Worm (Caenorhabditis elegans) whole organism, young adult: Measurements from ENCODE around the gene nstp-5.

Experiments
- F37B4.10 ChIP-seq: fragments of 200-800 bp; sonication (Bioruptor generic); IDR thresholded peaks from 2 replicates; pipeline ENCODE4 v1.3.6; 2022; ENCODE audit warnings: missing genetic modification characterization, missing compliant biosample characterization
- F39B2.1 ChIP-seq: fragments of 200-800 bp; sonication (Bioruptor generic); IDR thresholded peaks from 2 replicates; pipeline ENCODE4 v1.3.6; 2022; ENCODE audit warnings: missing genetic modification reagents, missing genetic modification characterization, missing compliant biosample characterization
- F49E8.2 ChIP-seq: sonication (generic microtip); optimal IDR thresholded peaks from 3 replicates; lab custom pipeline; 2017; ENCODE audit warnings: missing genetic modification characterization, mild to moderate bottlenecking, missing compliant biosample characterization, antibody characterized with exemption, moderate library complexity; ENCODE audit not compliant: insufficient read depth
- F55B11.4 ChIP-seq: sonication (generic microtip); optimal IDR thresholded peaks from 2 replicates; lab custom pipeline; 2016; ENCODE audit warnings: missing compliant biosample characterization, missing genetic modification characterization, borderline replicate concordance; ENCODE audit not compliant: insufficient read depth
- athp-1 ChIP-seq: sonication (generic microtip); optimal IDR thresholded peaks from 2 replicates; lab custom pipeline; 2017; ENCODE audit warnings: mild to moderate bottlenecking, missing genetic modification characterization, missing compliant biosample characterization
- cebp-1 ChIP-seq, 2 experiments: fragments of 200-800 bp in 1 of 2; sonication (Bioruptor generic) in 1 of 2; sonication (generic microtip) in 1 of 2; IDR thresholded peaks in 1 of 2; optimal IDR thresholded peaks in 1 of 2; 2 replicates each; pipeline versions ENCODE4 v1.3.6 to Lab custom; 2017 to 2022; ENCODE audit warnings: missing compliant biosample characterization in 2 of 2, missing genetic modification characterization in 2 of 2, mild to moderate bottlenecking in 1 of 2, missing genetic modification reagents in 1 of 2, moderate library complexity in 1 of 2
- ets-4 ChIP-seq: fragments of 200-800 bp; sonication (Bioruptor generic); optimal IDR thresholded peaks from 2 replicates; lab custom pipeline; 2018; ENCODE audit warnings: mild to moderate bottlenecking, missing genetic modification characterization, missing compliant biosample characterization
- hrde-1 ChIP-seq: sonication (generic microtip); optimal IDR thresholded peaks from 2 replicates; lab custom pipeline; 2016; ENCODE audit warnings: missing genetic modification characterization, mild to moderate bottlenecking, missing compliant biosample characterization, moderate library complexity, missing genotype, missing genetic modification reagents, borderline replicate concordance
- lin-26 ChIP-seq: fragments of 200-800 bp; sonication (Bioruptor generic); IDR thresholded peaks from 2 replicates; pipeline ENCODE4 v1.3.6; 2022; ENCODE audit warnings: missing genetic modification reagents, missing genetic modification characterization, missing compliant biosample characterization
- mes-4 ChIP-seq: sonication (generic microtip); optimal IDR thresholded peaks from 2 replicates; lab custom pipeline; 2016; ENCODE audit warnings: missing genotype, missing genetic modification characterization, missing compliant biosample characterization
- nfya-1 ChIP-seq: sonication (generic microtip); optimal IDR thresholded peaks from 2 replicates; lab custom pipeline; 2017; ENCODE audit warnings: antibody characterized with exemption, missing compliant biosample characterization, missing genetic modification characterization, borderline replicate concordance; ENCODE audit not compliant: insufficient read depth
- nhr-80 ChIP-seq: sonication (generic microtip); optimal IDR thresholded peaks from 2 replicates; lab custom pipeline; 2016; ENCODE audit warnings: missing genetic modification characterization, missing compliant biosample characterization
- snpc-1.3 ChIP-seq: sonication (generic microtip); optimal IDR thresholded peaks from 2 replicates; lab custom pipeline; 2017; ENCODE audit warnings: missing genetic modification characterization, mild to moderate bottlenecking, missing compliant biosample characterization, antibody characterized with exemption, moderate library complexity, missing genotype, missing genetic modification reagents; ENCODE audit not compliant: insufficient read depth
- snpc-3.4 ChIP-seq: sonication (generic microtip); optimal IDR thresholded peaks from 2 replicates; lab custom pipeline; 2017; ENCODE audit warnings: missing genetic modification characterization, mild to moderate bottlenecking, missing compliant biosample characterization, antibody characterized with exemption, moderate library complexity, missing genotype, missing genetic modification reagents
- somi-1 ChIP-seq: fragments of 200-800 bp; sonication (Bioruptor generic); optimal IDR thresholded peaks from 2 replicates; lab custom pipeline; 2018; ENCODE audit warnings: mild to moderate bottlenecking, missing genetic modification characterization, missing compliant biosample characterization
- sptf-2 ChIP-seq: fragments of 200-800 bp; sonication (Bioruptor generic); optimal IDR thresholded peaks from 2 replicates; lab custom pipeline; 2018; ENCODE audit warnings: mild to moderate bottlenecking, missing genetic modification characterization, missing compliant biosample characterization
- tbp1 ChIP-seq: fragments of 200-800 bp; sonication (Bioruptor generic); optimal IDR thresholded peaks from 2 replicates; lab custom pipeline; 2018; ENCODE audit warnings: mild to moderate bottlenecking, missing genetic modification characterization, missing compliant biosample characterization
- ztf-18 ChIP-seq: sonication (generic microtip); optimal IDR thresholded peaks from 2 replicates; lab custom pipeline; 2016; ENCODE audit warnings: missing genotype, mild to moderate bottlenecking, missing genetic modification characterization, missing compliant biosample characterization
- ztf-26 ChIP-seq: sonication (generic microtip); optimal IDR thresholded peaks from 2 replicates; lab custom pipeline; 2017; ENCODE audit warnings: missing genetic modification characterization, missing compliant biosample characterization
- ztf-3 ChIP-seq: fragments of 200-800 bp; sonication (Bioruptor generic); optimal IDR thresholded peaks from 2 replicates; lab custom pipeline; 2018; ENCODE audit warnings: mild to moderate bottlenecking, missing genetic modification characterization, missing compliant biosample characterization

Gene nstp-5

DNA sequence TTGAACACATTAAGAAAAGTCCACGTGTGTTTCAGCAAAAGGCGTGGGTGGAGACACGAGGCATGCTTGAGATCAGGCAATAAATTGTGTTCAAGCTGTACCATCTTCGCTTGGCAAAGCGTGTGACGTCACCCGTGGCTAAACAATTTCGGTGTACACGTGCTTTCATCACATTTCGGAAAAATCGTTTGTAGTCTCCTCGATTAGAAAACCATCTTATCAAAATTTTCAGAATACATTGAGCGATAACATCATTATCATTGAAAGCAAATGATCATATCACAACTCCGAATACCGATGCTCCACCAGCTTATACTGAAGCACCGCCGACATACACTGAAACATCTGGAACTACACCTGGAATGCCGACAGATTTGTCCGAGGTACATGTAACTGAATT is 46.3 kb downstream of the nstp-5 start:
- TF ChIP-seq ztf-18 (tag; lab: Kevin White, UChicago) (no peak), nhr-80 (tag; lab: Kevin White, UChicago) (peak; percentile 18)

DNA sequence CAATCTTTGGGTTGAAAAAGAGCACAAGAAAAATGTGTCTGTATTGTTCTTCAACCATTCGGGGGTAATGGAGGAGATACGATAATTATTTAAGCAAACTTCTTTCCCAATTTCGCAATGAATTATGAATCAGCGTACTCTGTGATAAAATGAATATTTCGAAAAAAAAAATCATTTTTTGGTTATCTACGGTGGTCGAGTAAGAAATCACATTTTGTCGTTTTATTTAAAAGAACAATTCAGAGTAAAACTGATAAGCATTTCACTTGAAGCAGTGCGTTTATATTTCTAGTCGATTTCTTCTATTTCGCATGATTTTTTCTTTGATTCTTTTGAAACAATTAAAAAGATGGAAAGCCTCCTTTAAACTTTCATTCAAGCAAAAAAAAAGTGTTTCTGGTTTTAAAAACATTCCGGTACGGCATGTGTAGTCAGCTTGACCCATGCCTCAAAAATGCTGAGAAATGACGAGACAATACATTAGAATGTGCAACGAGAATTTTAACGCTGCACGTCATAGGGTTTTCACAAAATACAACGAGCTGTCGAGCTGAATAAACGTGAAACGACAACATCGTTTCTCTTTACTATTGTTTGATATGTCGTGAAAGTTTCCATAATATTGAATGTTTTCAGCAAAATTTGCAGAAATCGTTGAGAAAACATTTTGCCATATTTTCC is 47.2 kb downstream of the nstp-5 start, which contains the start of gene K08D8.2:
TSS of gene K08D8.2 (plus strand) at position 631 of the 681 bp plus-strand sequence.
- 0 out of 2 replicates have a peak, but pooled peaks have one; percentile 23 for TF ChIP-seq cebp-1 (GFP tag; IDR thresholded peaks at IDR 0.05; lab: Robert Waterston, UW)
- TF ChIP-seq cebp-1 (tag; optimal IDR thresholded peaks at IDR 0.05; lab: Kevin White, UChicago), result peak; percentile 10
- TF ChIP-seq ztf-3 (GFP tag; lab: Kevin White, UChicago), result no peak
- TF ChIP-seq snpc-3.4 (tag; lab: Kevin White, UChicago), result no peak
- no peak for TF ChIP-seq ets-4
- TF ChIP-seq F55B11.4 (tag; lab: Kevin White, UChicago), result no peak
- peak; percentile 37 for TF ChIP-seq nhr-80 (tag; lab: Kevin White, UChicago)
- no peak for TF ChIP-seq mes-4 (tag; lab: Kevin White, UChicago)
- TF ChIP-seq nfya-1, result no peak
- TF ChIP-seq somi-1, result no peak
- TF ChIP-seq lin-26, result no peak
- TF ChIP-seq tbp1 (GFP tag; lab: Kevin White, UChicago), result no peak
- no peak for TF ChIP-seq F49E8.2 (tag; lab: Kevin White, UChicago)
- no peak for TF ChIP-seq F37B4.10 (GFP tag; lab: Robert Waterston, UW)
- TF ChIP-seq F39B2.1, result no peak
- no peak for TF ChIP-seq athp-1 (tag; lab: Kevin White, UChicago)
- no peak for TF ChIP-seq snpc-1.3

DNA sequence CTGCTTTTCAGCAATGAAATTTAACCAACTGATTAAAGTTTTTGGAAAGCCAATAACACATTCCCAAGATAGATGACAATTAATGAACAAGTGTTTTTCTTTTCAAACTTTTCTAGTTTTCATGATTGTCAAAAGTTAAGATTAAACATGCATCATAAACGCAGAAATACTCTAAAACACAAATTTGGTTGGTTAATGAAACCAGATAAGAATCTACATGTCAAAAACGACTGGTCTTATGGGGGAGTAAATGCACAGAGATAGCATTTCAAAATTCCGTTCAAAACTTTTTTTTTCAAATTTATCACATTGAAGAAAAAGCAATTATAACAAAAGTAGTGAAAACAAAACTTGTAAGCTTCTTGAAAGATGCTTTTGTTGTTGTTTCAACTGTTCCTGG is 48.3 kb downstream of the nstp-5 start:
- peak; percentile 43 for TF ChIP-seq nhr-80 (tag; lab: Kevin White, UChicago)
- TF ChIP-seq sptf-2 (GFP tag; lab: Kevin White, UChicago), result no peak
- TF ChIP-seq ztf-26 (tag; lab: Kevin White, UChicago), result no peak
- TF ChIP-seq, all 124 proteins: peak for 1

DNA sequence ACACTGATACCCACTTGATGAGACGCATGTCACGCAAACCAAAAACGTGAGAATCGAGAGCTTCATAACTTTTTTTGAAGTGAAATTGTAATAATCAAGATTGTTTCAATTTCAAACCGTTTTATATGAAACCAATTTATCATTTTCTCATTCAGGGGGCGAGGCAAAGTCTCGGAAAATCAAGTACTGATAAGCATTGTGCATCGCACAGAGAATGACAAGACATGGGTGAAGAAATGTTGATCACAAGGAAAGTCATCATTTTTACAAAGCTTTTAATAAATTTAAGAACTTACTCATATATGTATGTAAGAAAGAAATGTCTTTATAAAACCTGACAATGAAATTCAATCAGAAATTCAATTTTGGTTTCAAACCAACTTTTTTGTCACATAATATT is 51.2 kb downstream of the nstp-5 start, which contains the start of gene K08D8.3:
TSS of gene K08D8.3 (minus strand) at position 131 of the 400 bp plus-strand sequence.
- TF ChIP-seq hrde-1 (tag; lab: Kevin White, UChicago) (no peak), nhr-80 (tag; lab: Kevin White, UChicago) (peak; percentile 75)
